Worm (Caenorhabditis elegans): ENCODE data around the gene M163.9.

The M163.9 gene

DNA sequence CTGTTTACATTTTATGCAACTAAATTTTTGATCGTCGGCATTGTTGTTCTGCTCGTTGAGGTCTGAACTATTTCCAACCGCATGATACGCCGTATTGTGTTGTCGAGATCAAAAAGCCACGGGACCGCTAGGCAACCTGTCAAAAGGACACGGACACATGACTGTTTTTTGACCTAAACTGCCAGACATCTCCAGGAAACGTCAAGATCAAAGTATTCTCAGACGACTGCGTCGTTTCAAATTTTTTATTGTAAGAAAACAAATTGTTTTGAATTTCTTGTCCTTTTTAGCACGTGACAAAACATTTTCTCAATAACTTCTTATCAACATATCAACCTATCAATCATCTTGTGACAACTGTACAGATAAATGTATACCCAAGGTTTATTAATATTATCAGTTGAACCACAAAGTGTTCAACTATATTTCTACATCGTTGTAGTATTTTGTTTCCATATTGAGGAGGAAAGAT lies 32.8 kb downstream of the M163.9 start (continued):
- no peak for TF ChIP-seq snpc-1.2 (GFP tag; IDR thresholded peaks at IDR 0.05)
- TF ChIP-seq saeg-2 (GFP tag; IDR thresholded peaks at IDR 0.05) = peak; percentile 84; the same call in 1 of the 2 replicates
- no peak for TF ChIP-seq ZK337.2 (GFP tag; IDR thresholded peaks at IDR 0.05)
- no peak for TF ChIP-seq F37D6.2 (tag; optimal IDR thresholded peaks at IDR 0.05)
- no peak for TF ChIP-seq duxl-1 (tag; optimal IDR thresholded peaks at IDR 0.05; ENCODE audit: poor library complexity)
- peak; percentile 94 for TF ChIP-seq nhr-102 (tag; optimal IDR thresholded peaks at IDR 0.05)
- 0 out of 2 replicates have a peak, but pooled peaks have one; percentile 63 for TF ChIP-seq mdt-29 (GFP tag; IDR thresholded peaks at IDR 0.05)
- no peak for TF ChIP-seq Y105C5A.15 (GFP tag; IDR thresholded peaks at IDR 0.05)
- TF ChIP-seq spr-1 (tag; optimal IDR thresholded peaks at IDR 0.05) = peak; percentile 19
- TF ChIP-seq nhr-237 (tag; optimal IDR thresholded peaks at IDR 0.05) = no peak
- TF ChIP-seq set-16 (GFP tag; IDR thresholded peaks at IDR 0.05) = no peak
- no peak for TF ChIP-seq lin-39 (tag; optimal IDR thresholded peaks at IDR 0.05)
- no peak for TF ChIP-seq nhr-10 (tag; optimal IDR thresholded peaks at IDR 0.05)
- no peak for TF ChIP-seq unc-130 (GFP tag; optimal IDR thresholded peaks at IDR 0.05)
- no peak for TF ChIP-seq D1046.2 (GFP tag; IDR thresholded peaks at IDR 0.05)
- TF ChIP-seq F10B5.3 (tag; optimal IDR thresholded peaks at IDR 0.05) = no peak
- TF ChIP-seq ces-1 (GFP tag; optimal IDR thresholded peaks at IDR 0.05) = no peak
- TF ChIP-seq php-3 (GFP tag; IDR thresholded peaks at IDR 0.05) = peak; percentile 97
- TF ChIP-seq lin-38 (GFP tag; IDR thresholded peaks at IDR 0.05) = peak; percentile 47; the same call in 1 of the 2 replicates
- no peak for TF ChIP-seq madf-9 (GFP tag; conservative IDR thresholded peaks at IDR 0.05)
- TF ChIP-seq zfp-3 (GFP tag; conservative IDR thresholded peaks at IDR 0.05) = peak; percentile 14; the same call in 1 of the 2 replicates
- TF ChIP-seq F26F4.8 (GFP tag; conservative IDR thresholded peaks at IDR 0.05) = no peak
- TF ChIP-seq sdz-12 (GFP tag; optimal IDR thresholded peaks at IDR 0.05) = no peak
- TF ChIP-seq aha-1 (tag) = peak; percentile 90
- no peak for TF ChIP-seq egl-43 (GFP tag; IDR thresholded peaks at IDR 0.05)
- TF ChIP-seq nhr-28 (tag; optimal IDR thresholded peaks at IDR 0.05) = peak; percentile 92
- no peak for TF ChIP-seq ZK546.5 (tag; optimal IDR thresholded peaks at IDR 0.05)
- no peak for TF ChIP-seq madf-5 (GFP tag; IDR thresholded peaks at IDR 0.05)
- TF ChIP-seq hlh-11 (tag; optimal IDR thresholded peaks at IDR 0.05) = peak; percentile 95
- no peak for TF ChIP-seq zfp-2 (tag; optimal IDR thresholded peaks at IDR 0.05)
- TF ChIP-seq fos-1 (tag; optimal IDR thresholded peaks at IDR 0.05) = no peak
- no peak for TF ChIP-seq zip-2 (tag; optimal IDR thresholded peaks at IDR 0.05)
- peak; percentile 43 for TF ChIP-seq mxl-3 (GFP tag; optimal IDR thresholded peaks at IDR 0.05)
- TF ChIP-seq unc-62 (GFP tag; optimal IDR thresholded peaks at IDR 0.05 in 1 of 2) = peak; percentile 57 to 99
- no peak for TF ChIP-seq unc-62 (tag; optimal IDR thresholded peaks at IDR 0.05)
- peak in 1 of 2 experiments; percentile 71 for TF ChIP-seq hif-1 (tag; optimal IDR thresholded peaks at IDR 0.05)
- TF ChIP-seq Y48G9A.11 (GFP tag; IDR thresholded peaks at IDR 0.05) = no peak
- TF ChIP-seq attf-4 (tag; optimal IDR thresholded peaks at IDR 0.05) = no peak
- TF ChIP-seq F49E8.2 (tag; optimal IDR thresholded peaks at IDR 0.05; ENCODE audit: borderline replicate concordance) = no peak
- no peak for TF ChIP-seq ceh-82 (tag; optimal IDR thresholded peaks at IDR 0.05)
- peak; percentile 80 for TF ChIP-seq T20F7.1 (GFP tag; optimal IDR thresholded peaks at IDR 0.05)
- TF ChIP-seq cey-2 (tag; optimal IDR thresholded peaks at IDR 0.05; ENCODE audit: borderline replicate concordance, insufficient read depth) = peak; percentile 24
- no peak for TF ChIP-seq daf-19 (GFP tag; conservative IDR thresholded peaks at IDR 0.05)
- no peak for TF ChIP-seq nhr-11 (tag; optimal IDR thresholded peaks at IDR 0.05)
- TF ChIP-seq jun-1 (tag; optimal IDR thresholded peaks at IDR 0.05) = no peak
- no peak for TF ChIP-seq ceh-62 (tag; optimal IDR thresholded peaks at IDR 0.05)
- TF ChIP-seq lsy-2 (tag; optimal IDR thresholded peaks at IDR 0.05) = peak in 1 of 2 experiments; percentile 49
- TF ChIP-seq hmg-1.1 (GFP tag; IDR thresholded peaks at IDR 0.05) = no peak
- no peak for TF ChIP-seq dmd-9 (GFP tag; IDR thresholded peaks at IDR 0.05)
- TF ChIP-seq ztf-11 (tag; optimal IDR thresholded peaks at IDR 0.05) = no peak
- TF ChIP-seq daf-16 (GFP tag; optimal IDR thresholded peaks at IDR 0.05) = peak in 1 of 2 experiments; percentile 54
- TF ChIP-seq daf-16 (tag; optimal IDR thresholded peaks at IDR 0.05) = peak; percentile 95
